Worm (Caenorhabditis elegans): ENCODE results near the gene fbxb-85.

DNA sequence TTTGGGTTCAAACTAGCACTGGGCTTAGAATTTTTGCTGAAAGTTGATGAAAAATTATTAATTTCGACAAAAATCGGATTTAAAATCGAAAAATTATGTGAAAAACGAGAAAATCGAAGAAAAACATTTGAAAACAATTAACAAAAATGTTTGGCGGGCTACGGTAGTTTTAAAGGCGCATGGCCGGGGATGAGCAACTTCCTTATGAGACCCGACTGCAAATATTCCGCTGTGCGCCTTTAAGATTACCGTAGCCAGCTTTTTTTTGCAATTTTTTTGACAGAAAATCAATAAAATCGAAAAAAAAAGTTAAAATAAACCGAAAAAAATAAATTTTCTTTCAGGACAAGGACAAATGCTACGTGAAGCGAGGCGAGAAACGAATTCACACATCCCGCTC, 28.8 kb upstream of the fbxb-85 start:
- TF ChIP-seq flt-1 (GFP tag; IDR thresholded peaks at IDR 0.05) (no peak), ama-1 (optimal IDR thresholded peaks at IDR 0.05) (no peak), F13C5.2 (tag; optimal IDR thresholded peaks at IDR 0.05) (no peak), hmbx-1 (tag; optimal IDR thresholded peaks at IDR 0.05) (no peak), tbx-11 (GFP tag; IDR thresholded peaks at IDR 0.05) (no peak), ets-7 (tag; optimal IDR thresholded peaks at IDR 0.05) (no peak), ceh-36 (tag; optimal IDR thresholded peaks at IDR 0.05) (no peak), sea-1 (GFP tag; conservative IDR thresholded peaks at IDR 0.05) (no peak)

Measured in whole organism, early embryonic.